Worm (Caenorhabditis elegans) whole organism, L2 larva: ENCODE results near the gene stn-2.

Experiments
- C34F6.9 ChIP-seq: fragments of 150-350 bp; optimal IDR thresholded peaks from 2 replicates; lab custom pipeline; 2014; ENCODE audit warnings: missing biosample characterization, missing genetic modification characterization
- F13H6.1 ChIP-seq: sonication (generic microtip); optimal IDR thresholded peaks from 2 replicates; lab custom pipeline; 2016; ENCODE audit warnings: missing genetic modification characterization, missing compliant biosample characterization
- Y55F3AM.14 ChIP-seq: fragments of 200-800 bp; sonication (Bioruptor generic); optimal IDR thresholded peaks from 2 replicates; lab custom pipeline; 2018; ENCODE audit warnings: mild to moderate bottlenecking, missing genetic modification characterization, missing compliant biosample characterization
- ZK546.5 ChIP-seq: sonication (generic microtip); optimal IDR thresholded peaks from 2 replicates; lab custom pipeline; 2017; ENCODE audit warnings: missing biosample characterization, missing genetic modification characterization
- alr-1 ChIP-seq: fragments of 150-350 bp; optimal IDR thresholded peaks from 2 replicates; lab custom pipeline; 2014; ENCODE audit warnings: missing biosample characterization, missing genetic modification characterization
- ama-1 ChIP-seq: fragments of 150-350 bp; optimal IDR thresholded peaks from 2 replicates; lab custom pipeline; 2018; ENCODE audit warnings: inconsistent platforms
- blmp-1 ChIP-seq: sonication (generic microtip); optimal IDR thresholded peaks from 2 replicates; lab custom pipeline; 2017; ENCODE audit warnings: missing genetic modification characterization, mild to moderate bottlenecking, missing compliant biosample characterization, antibody characterized with exemption, moderate library complexity; ENCODE audit not compliant: insufficient read depth
- ceh-82 ChIP-seq: fragments of 150-350 bp; optimal IDR thresholded peaks from 2 replicates; lab custom pipeline; 2014; ENCODE audit warnings: missing biosample characterization, missing genetic modification characterization
- crh-2 ChIP-seq: sonication (generic microtip); optimal IDR thresholded peaks from 2 replicates; lab custom pipeline; 2017; ENCODE audit warnings: missing biosample characterization, missing genetic modification characterization
- dmd-4 ChIP-seq: sonication (generic microtip); optimal IDR thresholded peaks from 2 replicates; lab custom pipeline; 2017; ENCODE audit warnings: missing biosample characterization, missing genetic modification characterization
- fos-1 ChIP-seq: fragments of 150-350 bp; optimal IDR thresholded peaks from 2 replicates; lab custom pipeline; 2014; ENCODE audit warnings: missing biosample characterization, missing genetic modification characterization
- gmeb-1 ChIP-seq: fragments of 150-350 bp; optimal IDR thresholded peaks from 2 replicates; lab custom pipeline; 2014; ENCODE audit warnings: missing biosample characterization, missing genetic modification characterization
- lin-13 ChIP-seq: fragments of 150-350 bp; optimal IDR thresholded peaks from 2 replicates; lab custom pipeline; 2014; ENCODE audit warnings: missing biosample characterization, missing genetic modification reagents, missing genetic modification characterization
- lin-39 ChIP-seq: fragments of 150-350 bp; optimal IDR thresholded peaks from 2 replicates; lab custom pipeline; 2014; ENCODE audit warnings: missing biosample characterization, missing genetic modification reagents, missing genetic modification characterization
- lsy-2 ChIP-seq, 2 experiments: fragments of 150-350 bp in 1 of 2; sonication (generic microtip) in 1 of 2; optimal IDR thresholded peaks; 2 replicates each; lab custom pipeline; 2014 to 2017; ENCODE audit warnings: missing biosample characterization in 2 of 2, missing genetic modification characterization in 2 of 2
- mab-5 ChIP-seq: fragments of 150-350 bp; optimal IDR thresholded peaks from 2 replicates; lab custom pipeline; 2014; ENCODE audit warnings: missing biosample characterization, missing genetic modification characterization
- nhr-11 ChIP-seq: fragments of 150-350 bp; optimal IDR thresholded peaks from 2 replicates; lab custom pipeline; 2014; ENCODE audit warnings: missing biosample characterization, missing genetic modification characterization
- nhr-129 ChIP-seq: fragments of 150-350 bp; optimal IDR thresholded peaks from 2 replicates; lab custom pipeline; 2014; ENCODE audit warnings: missing biosample characterization, missing genetic modification characterization
- nhr-21 ChIP-seq: fragments of 150-350 bp; optimal IDR thresholded peaks from 2 replicates; lab custom pipeline; 2014; ENCODE audit warnings: missing biosample characterization, missing genetic modification characterization
- nhr-23 ChIP-seq: fragments of 150-350 bp; optimal IDR thresholded peaks from 2 replicates; lab custom pipeline; 2014; ENCODE audit warnings: missing biosample characterization, missing genetic modification reagents, missing genetic modification characterization
- nhr-237 ChIP-seq: fragments of 150-350 bp; optimal IDR thresholded peaks from 2 replicates; lab custom pipeline; 2014; ENCODE audit warnings: missing biosample characterization, missing genetic modification characterization
- nhr-25 ChIP-seq: fragments of 150-350 bp; sonication (generic microtip); optimal IDR thresholded peaks from 3 replicates; lab custom pipeline; 2014; ENCODE audit warnings: missing biosample characterization, missing genetic modification characterization
- nhr-77 ChIP-seq: fragments of 150-350 bp; optimal IDR thresholded peaks from 2 replicates; lab custom pipeline; 2014; ENCODE audit warnings: missing biosample characterization, missing genetic modification characterization
- peb-1 ChIP-seq: fragments of 150-350 bp; optimal IDR thresholded peaks from 2 replicates; lab custom pipeline; 2014; ENCODE audit warnings: missing biosample characterization, missing genetic modification characterization
- sem-4 ChIP-seq: fragments of 150-350 bp; optimal IDR thresholded peaks from 2 replicates; lab custom pipeline; 2014; ENCODE audit warnings: missing biosample characterization, missing genetic modification reagents, missing genetic modification characterization
- sma-9 ChIP-seq, 2 experiments: fragments of 150-350 bp in 1 of 2; sonication (generic microtip) in 1 of 2; optimal IDR thresholded peaks; 2 replicates each; lab custom pipeline; 2014 to 2016; ENCODE audit warnings: missing genetic modification characterization in 2 of 2, mild to moderate bottlenecking in 1 of 2, missing biosample characterization in 1 of 2, missing compliant biosample characterization in 1 of 2, missing genetic modification reagents in 1 of 2, moderate library complexity in 1 of 2
- snpc-4 ChIP-seq: fragments of 150-350 bp; optimal IDR thresholded peaks from 2 replicates; lab custom pipeline; 2014; ENCODE audit warnings: missing biosample characterization, missing genetic modification characterization
- unc-39 ChIP-seq: fragments of 150-350 bp; optimal IDR thresholded peaks from 2 replicates; lab custom pipeline; 2014; ENCODE audit warnings: missing biosample characterization, missing genetic modification characterization
- unc-55 ChIP-seq: fragments of 150-350 bp; sonication (generic microtip); optimal IDR thresholded peaks from 3 replicates; lab custom pipeline; 2014; ENCODE audit warnings: missing biosample characterization, missing genetic modification reagents, missing genetic modification characterization
- unc-62 ChIP-seq: fragments of 150-350 bp; optimal IDR thresholded peaks from 2 replicates; lab custom pipeline; 2014; ENCODE audit warnings: missing biosample characterization, missing genetic modification reagents, missing genetic modification characterization
- zag-1 ChIP-seq: fragments of 150-350 bp; optimal IDR thresholded peaks from 2 replicates; lab custom pipeline; 2014; ENCODE audit warnings: missing biosample characterization, missing genetic modification characterization
- ztf-1 ChIP-seq: fragments of 200-800 bp; sonication (Bioruptor generic); conservative IDR thresholded peaks from 2 replicates; pipeline ENCODE4 v1.3.6; 2022; ENCODE audit warnings: missing genetic modification characterization, missing compliant biosample characterization
- ztf-4 ChIP-seq: fragments of 150-350 bp; optimal IDR thresholded peaks from 2 replicates; lab custom pipeline; 2014; ENCODE audit warnings: missing biosample characterization, missing genetic modification characterization

Gene stn-2

ce11 chrX:7724099-7724498 is 43.7 kb upstream of the stn-2 start:
- no peak for TF ChIP-seq F13H6.1 (tag; lab: Kevin White, UChicago)
- no peak for TF ChIP-seq lin-13 (GFP tag; lab: Kevin White, UChicago)
- TF ChIP-seq unc-55 (GFP tag; lab: Kevin White, UChicago): no peak
- no peak for TF ChIP-seq nhr-237
- TF ChIP-seq unc-62 (GFP tag; lab: Kevin White, UChicago): no peak
- no peak for TF ChIP-seq gmeb-1

- TF ChIP-seq lin-39 (tag; lab: Kevin White, UChicago): no peak
- no peak for TF ChIP-seq ztf-1 (GFP tag; lab: Robert Waterston, UW)
- TF ChIP-seq nhr-11 (tag; lab: Kevin White, UChicago): no peak
- no peak for TF ChIP-seq snpc-4 (tag; lab: Kevin White, UChicago)
- TF ChIP-seq unc-62 (GFP tag; lab: Kevin White, UChicago): no peak
- no peak for TF ChIP-seq nhr-23
- no peak for TF ChIP-seq sma-9 (GFP tag; optimal IDR thresholded peaks at IDR 0.05; lab: Kevin White, UChicago)
- no peak for TF ChIP-seq sma-9 (tag; optimal IDR thresholded peaks at IDR 0.05; lab: Kevin White, UChicago)
- TF ChIP-seq crh-2: no peak
- TF ChIP-seq ZK546.5 (tag; lab: Kevin White, UChicago): no peak
- no peak for TF ChIP-seq lsy-2 (tag; optimal IDR thresholded peaks at IDR 0.05; lab: Kevin White, UChicago)
- TF ChIP-seq dmd-4 (tag; lab: Kevin White, UChicago): no peak
- TF ChIP-seq C34F6.9 (tag; lab: Kevin White, UChicago): no peak
- no peak for TF ChIP-seq alr-1
- no peak for TF ChIP-seq nhr-21 (tag; lab: Kevin White, UChicago)
- TF ChIP-seq peb-1: no peak
- TF ChIP-seq nhr-129 (tag; lab: Kevin White, UChicago): no peak
- TF ChIP-seq, all 48 proteins: peak for 0
Observed at ce11 chrX:7720565-7720964, 40.1 kb upstream of the stn-2 start.

ce11 chrX:7718972-7719371 is 38.6 kb upstream of the stn-2 start, which contains the start of gene K09F5.6:
Gene K09F5.6, plus strand, starts transcription at chrX:7719272.
- no peak for TF ChIP-seq ztf-4 (tag; lab: Kevin White, UChicago)
- TF ChIP-seq blmp-1: no peak
- TF ChIP-seq nhr-11 (tag; lab: Kevin White, UChicago): no peak
- no peak for TF ChIP-seq ama-1 (lab: Kevin White, UChicago)
- TF ChIP-seq dmd-4 (tag; lab: Kevin White, UChicago): no peak
- no peak for TF ChIP-seq Y55F3AM.14 (GFP tag; lab: Kevin White, UChicago)
- no peak for TF ChIP-seq unc-39
- no peak for TF ChIP-seq ceh-82 (tag; lab: Kevin White, UChicago)
- TF ChIP-seq ztf-1 (GFP tag; lab: Robert Waterston, UW): no peak
- no peak for TF ChIP-seq sem-4 (tag; lab: Kevin White, UChicago)
- TF ChIP-seq lin-13 (GFP tag; lab: Kevin White, UChicago): no peak
- no peak for TF ChIP-seq zag-1 (tag; lab: Kevin White, UChicago)
- no peak for TF ChIP-seq unc-62 (GFP tag; lab: Kevin White, UChicago)
- TF ChIP-seq nhr-237: no peak
- no peak for TF ChIP-seq snpc-4 (tag; lab: Kevin White, UChicago)
- TF ChIP-seq nhr-25 (tag; lab: Kevin White, UChicago): no peak
- no peak for TF ChIP-seq nhr-77 (tag; lab: Kevin White, UChicago)
- no peak for TF ChIP-seq nhr-21 (tag; lab: Kevin White, UChicago)

ce11 chrX:7715463-7715862 is 35.0 kb upstream of the stn-2 start:
- TF ChIP-seq fos-1 (tag; lab: Kevin White, UChicago): no peak
- TF ChIP-seq nhr-129 (tag; lab: Kevin White, UChicago): peak; percentile 45
- TF ChIP-seq mab-5 (tag; lab: Kevin White, UChicago): peak; percentile 18
- peak; percentile 46 for TF ChIP-seq sma-9 (GFP tag; optimal IDR thresholded peaks at IDR 0.05; lab: Kevin White, UChicago)
- TF ChIP-seq sma-9 (tag; optimal IDR thresholded peaks at IDR 0.05; lab: Kevin White, UChicago): no peak
- TF ChIP-seq F13H6.1 (tag; lab: Kevin White, UChicago): peak; percentile 76
- peak in 1 of 2 experiments; percentile 10 for TF ChIP-seq lsy-2 (tag; optimal IDR thresholded peaks at IDR 0.05; lab: Kevin White, UChicago)

- TF ChIP-seq nhr-77 (tag; lab: Kevin White, UChicago) (no peak), lin-39 (tag; lab: Kevin White, UChicago) (peak; percentile 6), unc-55 (GFP tag; lab: Kevin White, UChicago) (peak; percentile 17), ceh-82 (tag; lab: Kevin White, UChicago) (no peak), gmeb-1 (no peak), dmd-4 (tag; lab: Kevin White, UChicago) (no peak)
Observed at ce11 chrX:7712887-7713286, 32.5 kb upstream of the stn-2 start.
